Worm (Caenorhabditis elegans) whole organism, L3 larva: ENCODE results near the gene K09F5.4.
"Not testable (repeated sequence)": the region's sequence is repeated elsewhere in the genome, so short reads cannot be mapped to it uniquely, and the experiment has no call there.

ENCODE experiments used
- ZK546.5 ChIP-seq: sonication (generic microtip); optimal IDR thresholded peaks from 2 replicates; lab custom pipeline; 2017; ENCODE audit warnings: missing biosample characterization, missing genetic modification characterization
- aly-2 ChIP-seq: fragments of 150-350 bp; optimal IDR thresholded peaks from 2 replicates; lab custom pipeline; 2014; ENCODE audit warnings: missing biosample characterization, missing genetic modification characterization
- ceh-28 ChIP-seq: fragments of 150-350 bp; optimal IDR thresholded peaks from 2 replicates; lab custom pipeline; 2014; ENCODE audit warnings: missing biosample characterization, missing genetic modification reagents, missing genetic modification characterization
- ceh-82 ChIP-seq: fragments of 150-350 bp; optimal IDR thresholded peaks from 2 replicates; lab custom pipeline; 2014; ENCODE audit warnings: missing biosample characterization, missing genetic modification characterization
- ceh-9 ChIP-seq: sonication (generic microtip); optimal IDR thresholded peaks from 2 replicates; lab custom pipeline; 2018; ENCODE audit warnings: missing biosample characterization, missing genetic modification characterization
- daf-12 ChIP-seq: fragments of 150-350 bp; optimal IDR thresholded peaks from 2 replicates; lab custom pipeline; 2014; ENCODE audit warnings: missing biosample characterization, missing genetic modification reagents, missing genetic modification characterization
- elt-1 ChIP-seq: fragments of 150-350 bp; optimal IDR thresholded peaks from 2 replicates; lab custom pipeline; 2014; ENCODE audit warnings: missing biosample characterization, missing genetic modification characterization
- elt-2 ChIP-seq: sonication (generic microtip); optimal IDR thresholded peaks from 2 replicates; lab custom pipeline; 2016; ENCODE audit warnings: missing genetic modification reagents, mild to moderate bottlenecking, missing genetic modification characterization, missing compliant biosample characterization
- elt-3 ChIP-seq, 3 experiments: fragments of 150-350 bp in 1 of 3; sonication (generic microtip) in 2 of 3; optimal IDR thresholded peaks; 2 replicates in 2 of 3; 4 replicates in 1 of 3; lab custom pipeline; 2014 to 2017; ENCODE audit warnings: missing biosample characterization in 3 of 3, missing genetic modification characterization in 3 of 3
- eor-1 ChIP-seq, 2 experiments: fragments of 150-350 bp; optimal IDR thresholded peaks; 2 replicates each; lab custom pipeline; 2014 to 2018; ENCODE audit warnings: missing biosample characterization in 2 of 2, missing genetic modification characterization in 2 of 2
- fkh-2 ChIP-seq: fragments of 150-350 bp; optimal IDR thresholded peaks from 2 replicates; lab custom pipeline; 2014; ENCODE audit warnings: missing biosample characterization, missing genetic modification reagents, missing genetic modification characterization
- hmg-11 ChIP-seq: sonication (generic microtip); optimal IDR thresholded peaks from 2 replicates; lab custom pipeline; 2016; ENCODE audit warnings: missing genetic modification characterization, missing compliant biosample characterization
- jun-1 ChIP-seq: fragments of 150-350 bp; optimal IDR thresholded peaks from 2 replicates; lab custom pipeline; 2014; ENCODE audit warnings: missing biosample characterization, missing genetic modification reagents, missing genetic modification characterization
- lin-15B ChIP-seq: fragments of 150-350 bp; optimal IDR thresholded peaks from 2 replicates; lab custom pipeline; 2014; ENCODE audit warnings: missing biosample characterization, missing genetic modification characterization
- lin-39 ChIP-seq: fragments of 150-350 bp; optimal IDR thresholded peaks from 2 replicates; lab custom pipeline; 2018; ENCODE audit warnings: missing biosample characterization, missing genetic modification reagents, missing genetic modification characterization
- lsy-12 ChIP-seq: sonication (generic microtip); optimal IDR thresholded peaks from 2 replicates; lab custom pipeline; 2016; ENCODE audit warnings: mild to moderate bottlenecking, missing genetic modification characterization, missing compliant biosample characterization
- mml-1 ChIP-seq: fragments of 150-350 bp; sonication (generic microtip); optimal IDR thresholded peaks from 3 replicates; lab custom pipeline; 2014; ENCODE audit warnings: missing biosample characterization, missing genetic modification characterization
- nhr-11 ChIP-seq: fragments of 150-350 bp; optimal IDR thresholded peaks from 2 replicates; lab custom pipeline; 2014; ENCODE audit warnings: missing biosample characterization, missing genetic modification characterization
- nhr-12 ChIP-seq: fragments of 150-350 bp; optimal IDR thresholded peaks from 2 replicates; lab custom pipeline; 2014; ENCODE audit warnings: missing biosample characterization, missing genetic modification characterization
- nhr-23 ChIP-seq: fragments of 150-350 bp; optimal IDR thresholded peaks from 2 replicates; lab custom pipeline; 2014; ENCODE audit warnings: missing biosample characterization, missing genetic modification reagents, missing genetic modification characterization
- nhr-237 ChIP-seq: fragments of 150-350 bp; optimal IDR thresholded peaks from 2 replicates; lab custom pipeline; 2014; ENCODE audit warnings: missing biosample characterization, missing genetic modification characterization
- nhr-25 ChIP-seq: sonication (generic microtip); optimal IDR thresholded peaks from 2 replicates; lab custom pipeline; 2017; ENCODE audit warnings: missing biosample characterization, missing genetic modification characterization
- nhr-28 ChIP-seq: fragments of 150-350 bp; optimal IDR thresholded peaks from 2 replicates; lab custom pipeline; 2014; ENCODE audit warnings: missing biosample characterization, missing genetic modification characterization
- nhr-43 ChIP-seq: sonication (generic microtip); optimal IDR thresholded peaks from 2 replicates; lab custom pipeline; 2016; ENCODE audit warnings: mild to moderate bottlenecking, missing genetic modification characterization, missing compliant biosample characterization; ENCODE audit not compliant: poor library complexity, severe bottlenecking
- nhr-67 ChIP-seq: fragments of 150-350 bp; optimal IDR thresholded peaks from 2 replicates; lab custom pipeline; 2014; ENCODE audit warnings: missing biosample characterization, missing genetic modification characterization
- nhr-76 ChIP-seq: fragments of 150-350 bp; sonication (generic microtip); optimal IDR thresholded peaks from 5 replicates; lab custom pipeline; 2014; ENCODE audit warnings: missing biosample characterization, missing genetic modification characterization
- pha-4 ChIP-seq: fragments of 150-350 bp; optimal IDR thresholded peaks from 2 replicates; lab custom pipeline; 2014; ENCODE audit warnings: missing biosample characterization, missing genetic modification reagents, missing genetic modification characterization
- pqm-1 ChIP-seq: fragments of 150-350 bp; optimal IDR thresholded peaks from 2 replicates; lab custom pipeline; 2017; ENCODE audit warnings: missing biosample characterization, missing genetic modification characterization, inconsistent platforms
- sea-2 ChIP-seq: fragments of 150-350 bp; sonication (generic microtip); optimal IDR thresholded peaks from 4 replicates; lab custom pipeline; 2014; ENCODE audit warnings: missing biosample characterization, missing genetic modification reagents, missing genetic modification characterization
- skn-1 ChIP-seq: fragments of 150-350 bp; optimal IDR thresholded peaks from 2 replicates; lab custom pipeline; 2014; ENCODE audit warnings: missing biosample characterization, missing genetic modification characterization
- snpc-4 ChIP-seq: fragments of 150-350 bp; optimal IDR thresholded peaks from 2 replicates; lab custom pipeline; 2014; ENCODE audit warnings: missing biosample characterization, missing genetic modification characterization
- tbx-2 ChIP-seq: sonication (generic microtip); optimal IDR thresholded peaks from 2 replicates; lab custom pipeline; 2016; ENCODE audit warnings: mild to moderate bottlenecking, missing genetic modification characterization, missing compliant biosample characterization
- unc-62 ChIP-seq: fragments of 150-350 bp; sonication (generic microtip); optimal IDR thresholded peaks from 4 replicates; lab custom pipeline; 2014; ENCODE audit warnings: missing biosample characterization, missing genetic modification reagents, missing genetic modification characterization
- zag-1 ChIP-seq: fragments of 150-350 bp; optimal IDR thresholded peaks from 2 replicates; lab custom pipeline; 2014; ENCODE audit warnings: missing biosample characterization, missing genetic modification characterization
- ztf-11 ChIP-seq: fragments of 150-350 bp; optimal IDR thresholded peaks from 2 replicates; lab custom pipeline; 2014; ENCODE audit warnings: missing biosample characterization, missing genetic modification characterization
- ztf-4 ChIP-seq: fragments of 150-350 bp; optimal IDR thresholded peaks from 2 replicates; lab custom pipeline; 2014; ENCODE audit warnings: missing biosample characterization, missing genetic modification characterization

K09F5.4 gene

DNA sequence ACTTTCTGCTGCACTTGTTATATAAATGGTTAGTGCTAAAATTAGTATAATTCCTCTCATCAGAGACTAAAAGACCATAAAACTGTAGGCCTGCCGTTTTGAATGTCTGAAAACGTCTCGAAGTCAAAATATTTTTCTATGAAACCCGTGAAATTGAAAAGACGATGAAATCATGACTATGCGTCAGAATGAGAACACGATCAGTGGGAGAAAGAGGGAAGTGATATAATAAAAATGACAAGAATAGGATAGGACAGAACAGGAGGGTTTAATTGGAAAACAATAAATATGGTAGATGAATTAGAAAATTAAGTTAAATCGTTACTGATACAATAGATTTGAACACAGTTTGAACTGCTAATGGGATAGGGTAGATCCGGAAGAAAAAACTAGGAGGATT lies 39.9 kb downstream of the K09F5.4 start, which contains the start of gene F27D9.7:
F27D9.7 (minus strand) TSS at position 101 of the 400 bp plus-strand sequence.
- no peak for TF ChIP-seq zag-1
- no peak for TF ChIP-seq ceh-28 (tag; lab: Kevin White, UChicago)
- no peak for TF ChIP-seq tbx-2 (tag; lab: Kevin White, UChicago)
- TF ChIP-seq nhr-23 (tag; lab: Kevin White, UChicago), result no peak
- TF ChIP-seq eor-1 (tag; optimal IDR thresholded peaks at IDR 0.05; lab: Kevin White, UChicago), result no peak
- no peak for TF ChIP-seq jun-1 (tag; lab: Kevin White, UChicago)
- no peak for TF ChIP-seq ZK546.5 (tag; lab: Kevin White, UChicago)
- no peak for TF ChIP-seq nhr-28 (tag; lab: Kevin White, UChicago)

DNA sequence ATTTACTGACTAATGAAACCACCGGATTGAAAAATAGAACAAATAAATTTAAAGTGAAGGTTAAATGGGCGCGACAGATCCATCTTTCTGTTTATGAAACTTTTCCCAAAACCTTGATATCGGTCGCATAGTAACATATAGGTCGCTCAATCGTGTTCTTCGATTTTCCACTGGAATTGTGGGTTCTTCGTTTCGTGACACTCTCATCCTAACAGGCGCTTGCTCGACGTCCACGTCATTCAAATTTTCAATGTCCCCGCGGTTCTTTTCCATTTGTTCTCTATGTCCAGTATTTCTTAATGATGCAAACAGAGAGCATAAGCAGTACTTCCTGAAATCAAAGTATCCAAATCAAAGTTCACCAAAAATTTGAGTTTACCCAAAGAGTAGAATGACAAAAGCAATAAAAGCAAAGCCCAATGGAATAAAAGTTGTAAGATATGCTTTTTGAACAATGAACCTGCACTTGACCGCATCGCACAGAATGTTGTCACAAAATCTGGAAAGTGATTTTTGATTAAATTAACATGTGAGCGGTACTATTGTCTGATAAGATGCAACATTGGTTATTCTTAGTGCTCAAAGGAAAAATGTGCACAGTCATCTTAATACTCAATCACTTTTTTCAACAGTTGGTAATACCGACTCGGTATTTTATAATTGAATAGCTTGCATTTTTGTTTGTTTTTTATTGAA lies 43.0 kb downstream of the K09F5.4 start, which contains the start of gene F27D9.13:
F27D9.13 (minus strand) TSS at position 51 of the 696 bp plus-strand sequence.
- TF ChIP-seq nhr-76, result no peak
- TF ChIP-seq ZK546.5 (tag; lab: Kevin White, UChicago), result no peak
- TF ChIP-seq fkh-2, result no peak
- TF ChIP-seq nhr-67 (tag; lab: Kevin White, UChicago), result no peak
- no peak for TF ChIP-seq nhr-237 (tag; lab: Kevin White, UChicago)
- peak; percentile 57 for TF ChIP-seq elt-2
- TF ChIP-seq nhr-11 (tag; lab: Kevin White, UChicago), result no peak
- no peak for TF ChIP-seq eor-1 (tag; optimal IDR thresholded peaks at IDR 0.05; lab: Kevin White, UChicago)
- TF ChIP-seq nhr-28 (tag; lab: Kevin White, UChicago), result no peak
- TF ChIP-seq ceh-9 (tag; lab: Kevin White, UChicago), result no peak
- TF ChIP-seq nhr-43 (tag; lab: Kevin White, UChicago), result no peak
- peak; percentile 67 for TF ChIP-seq pqm-1 (tag; lab: Kevin White, UChicago)
- TF ChIP-seq jun-1 (tag; lab: Kevin White, UChicago), result no peak
- TF ChIP-seq lsy-12 (tag; lab: Kevin White, UChicago), result no peak
- no peak for TF ChIP-seq daf-12 (tag; lab: Kevin White, UChicago)
- no peak for TF ChIP-seq zag-1
- TF ChIP-seq, all 47 proteins: peak for 2

DNA sequence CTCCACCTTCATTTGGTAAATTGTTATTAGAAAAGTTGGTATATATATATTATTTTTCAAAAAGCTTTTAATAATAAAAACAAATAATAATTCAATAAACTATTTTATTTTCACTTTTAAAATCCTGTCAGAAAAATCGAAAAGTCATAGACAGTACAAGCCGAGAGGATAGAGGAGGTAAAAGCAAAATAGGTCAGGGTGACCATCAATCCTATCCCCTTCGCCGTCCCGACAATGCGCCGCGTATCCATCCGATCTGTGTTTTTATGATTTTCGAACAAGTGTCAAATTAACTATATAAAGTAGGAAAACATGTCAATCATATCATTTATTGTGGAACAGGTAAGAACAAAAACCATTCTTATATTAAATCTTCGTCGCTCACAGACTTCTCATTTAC lies 45.1 kb downstream of the K09F5.4 start:
- TF ChIP-seq nhr-23 (tag; lab: Kevin White, UChicago), result peak; percentile 62
- TF ChIP-seq nhr-76, result no peak

DNA sequence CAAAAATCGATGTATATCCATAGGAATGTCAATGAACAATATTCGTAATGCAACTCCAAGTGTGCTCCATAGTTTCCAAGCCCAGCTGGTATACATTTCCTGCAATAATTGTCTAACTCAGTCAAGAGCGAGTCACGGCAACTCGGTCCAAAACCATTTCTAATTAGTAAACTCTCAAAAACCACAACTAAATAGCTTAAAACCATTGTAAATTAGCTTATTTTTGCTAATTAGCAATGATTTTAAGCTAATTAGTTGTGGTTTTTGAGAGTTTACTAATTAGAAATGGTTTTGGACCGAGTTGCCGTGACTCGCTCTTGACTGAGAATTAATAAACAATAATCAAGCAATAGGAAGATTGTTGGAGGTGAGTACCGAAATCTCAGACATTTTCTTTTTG lies 45.7 kb downstream of the K09F5.4 start, which contains the start of gene dhs-29:
dhs-29 (minus strand) TSS at position 101 of the 400 bp plus-strand sequence.
- not testable (repeated sequence) for TF ChIP-seq tbx-2 (tag; lab: Kevin White, UChicago); nhr-23 (tag; lab: Kevin White, UChicago); eor-1 (tag; optimal IDR thresholded peaks at IDR 0.05; lab: Kevin White, UChicago)

DNA sequence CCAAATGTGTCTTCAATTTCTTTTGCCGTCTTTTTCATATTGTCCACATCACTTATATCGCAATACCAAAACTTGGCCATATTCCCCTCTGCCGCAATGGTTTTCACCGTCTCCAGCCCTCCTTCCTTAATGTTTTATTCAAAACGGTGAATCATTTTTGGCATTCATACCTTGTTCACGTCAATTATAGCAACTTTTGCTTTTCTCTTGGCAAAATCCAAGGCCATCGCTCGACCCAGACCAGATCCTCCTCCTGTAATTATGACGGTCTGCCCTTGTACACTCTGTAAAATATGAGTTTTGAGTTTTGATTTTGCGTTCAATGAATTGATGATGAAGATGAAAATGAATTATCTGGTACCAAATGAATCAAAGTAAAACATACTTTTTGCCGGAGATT lies 46.1 kb downstream of the K09F5.4 start:
- no peak for TF ChIP-seq ceh-9 (tag; lab: Kevin White, UChicago)
- TF ChIP-seq unc-62 (GFP tag; lab: Kevin White, UChicago), result no peak
- no peak for TF ChIP-seq hmg-11
- TF ChIP-seq nhr-25 (tag; lab: Kevin White, UChicago), result peak; percentile 64
- no peak for TF ChIP-seq elt-1 (tag; lab: Kevin White, UChicago)
- TF ChIP-seq ceh-28 (tag; lab: Kevin White, UChicago), result no peak
- TF ChIP-seq nhr-12 (tag; lab: Kevin White, UChicago), result no peak

DNA sequence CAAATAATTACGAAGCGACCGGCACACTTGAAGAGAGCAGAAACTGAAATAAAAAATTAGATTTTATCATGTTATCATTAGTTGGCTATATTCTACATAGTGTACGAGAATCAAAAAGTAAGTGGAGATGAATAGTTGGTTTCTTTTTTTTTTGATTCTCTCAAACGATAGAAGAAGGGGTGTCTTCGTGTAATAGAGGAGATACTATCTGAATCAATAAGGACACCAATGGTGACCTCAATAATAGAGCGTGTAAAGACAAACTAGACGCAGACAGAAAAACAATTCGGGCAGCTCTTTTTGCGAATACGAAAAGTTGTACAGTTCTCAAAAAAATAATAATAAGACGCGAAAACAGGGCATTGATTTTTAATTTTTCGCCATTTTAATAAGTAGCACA lies 48.0 kb downstream of the K09F5.4 start:
- no peak for TF ChIP-seq aly-2 (tag; lab: Kevin White, UChicago)
- TF ChIP-seq skn-1 (tag; lab: Kevin White, UChicago), result no peak
- TF ChIP-seq elt-1 (tag; lab: Kevin White, UChicago), result peak; percentile 19
- TF ChIP-seq ceh-28 (tag; lab: Kevin White, UChicago), result peak; percentile 56
- peak; percentile 12 for TF ChIP-seq nhr-25 (tag; lab: Kevin White, UChicago)
- TF ChIP-seq nhr-23 (tag; lab: Kevin White, UChicago), result peak; percentile 54
- TF ChIP-seq, all 47 proteins: peak for 4

DNA sequence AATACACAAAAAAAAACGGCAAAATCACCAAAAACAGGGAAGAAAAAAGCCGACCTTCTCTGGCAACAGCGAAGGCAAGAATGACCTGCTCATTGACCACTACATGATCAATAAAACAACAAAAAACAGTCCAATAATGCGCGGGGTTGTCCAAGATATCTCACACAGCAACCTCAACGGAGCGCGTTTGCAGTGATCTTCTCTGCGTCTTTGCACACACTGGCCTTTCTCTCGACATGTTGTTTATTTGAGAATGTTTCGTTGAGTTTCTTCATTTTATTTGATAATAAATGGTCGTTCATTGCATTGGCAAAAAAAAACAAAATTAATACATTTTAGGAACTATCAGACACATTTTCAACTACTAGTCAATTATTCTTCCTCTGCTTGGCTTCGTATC lies 48.9 kb downstream of the K09F5.4 start:
- TF ChIP-seq lin-39 (peak; percentile 32), nhr-28 (tag; lab: Kevin White, UChicago) (no peak), tbx-2 (tag; lab: Kevin White, UChicago) (no peak), mml-1 (tag; lab: Kevin White, UChicago) (no peak), eor-1 (tag; optimal IDR thresholded peaks at IDR 0.05; lab: Kevin White, UChicago) (no peak), sea-2 (no peak), elt-2 (peak; percentile 44), elt-3 (tag; optimal IDR thresholded peaks at IDR 0.05; lab: Kevin White, UChicago) (no peak), pha-4 (tag; lab: Kevin White, UChicago) (peak; percentile 79), aly-2 (tag; lab: Kevin White, UChicago) (no peak), ceh-9 (tag; lab: Kevin White, UChicago) (no peak), lin-15B (peak; percentile 43), nhr-67 (tag; lab: Kevin White, UChicago) (no peak), hmg-11 (no peak), nhr-12 (tag; lab: Kevin White, UChicago) (no peak), ztf-4 (tag; lab: Kevin White, UChicago) (no peak), ceh-82 (tag; lab: Kevin White, UChicago) (no peak), snpc-4 (tag; lab: Kevin White, UChicago) (no peak), ZK546.5 (tag; lab: Kevin White, UChicago) (no peak), ztf-11 (tag; lab: Kevin White, UChicago) (no peak)
